Fruit fly (Drosophila melanogaster) whole organism, pupa: Measurements from ENCODE around the gene CG11309.

Experiments
- CG34367 ChIP-seq: fragments of 200-800 bp; sonication (Bioruptor generic); optimal IDR thresholded peaks from 2 replicates; lab custom pipeline; 2018; ENCODE audit warnings: missing biosample characterization, mild to moderate bottlenecking, missing genetic modification characterization
- CG9948 ChIP-seq: fragments of 200-800 bp; sonication (Bioruptor generic); optimal IDR thresholded peaks from 2 replicates; lab custom pipeline; 2018; ENCODE audit warnings: missing biosample characterization, mild to moderate bottlenecking, missing genetic modification characterization, moderate library complexity

DNA sequence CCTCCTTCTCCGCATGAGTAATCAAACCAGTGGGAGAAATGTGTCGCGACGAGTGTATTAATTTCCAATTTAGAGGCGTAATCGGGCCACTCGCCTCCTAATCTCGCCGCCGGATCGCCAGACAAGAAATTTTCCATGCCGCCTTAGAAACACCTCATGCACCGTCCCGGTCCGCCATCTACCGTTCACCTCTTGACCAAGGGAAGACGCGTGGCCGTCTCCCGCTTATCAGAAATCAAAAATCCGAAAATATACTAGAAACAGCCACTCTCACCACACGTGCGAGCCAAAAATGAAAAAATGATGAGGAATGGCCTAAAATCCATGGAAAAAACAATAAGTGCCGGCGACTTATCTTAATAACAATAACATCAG lies 28.6 kb downstream of the CG11309 start:
- TF ChIP-seq CG34367 (tag; lab: Kevin White, UChicago) (no peak), CG9948 (no peak)
